Fruit fly (Drosophila melanogaster) whole organism, pupa: Measurements from ENCODE around the gene Osi9.

Source experiments
- CG10348 ChIP-seq: fragments of 200-800 bp; sonication (Bioruptor generic); IDR thresholded peaks from 2 replicates; pipeline ENCODE4 v1.3.6; 2022; ENCODE audit warnings: missing biosample characterization, missing genetic modification characterization
- CG12605 ChIP-seq: fragments of 200-800 bp; sonication (Bioruptor generic); IDR thresholded peaks from 2 replicates; pipeline ENCODE4 v1.3.6; 2022; ENCODE audit warnings: missing biosample characterization, missing genetic modification characterization
- CG13204 ChIP-seq: fragments of 200-800 bp; sonication (Bioruptor generic); optimal IDR thresholded peaks from 2 replicates; lab custom pipeline; 2018; ENCODE audit warnings: missing biosample characterization, mild to moderate bottlenecking, missing genetic modification characterization, moderate library complexity
- CG14655 ChIP-seq: fragments of 200-800 bp; sonication (Bioruptor generic); optimal IDR thresholded peaks from 3 replicates; lab custom pipeline; 2017; ENCODE audit warnings: mild to moderate bottlenecking, missing biosample characterization, missing genetic modification reagents, missing genetic modification characterization
- CG15710 ChIP-seq: fragments of 200-800 bp; sonication (Bioruptor generic); optimal IDR thresholded peaks from 2 replicates; lab custom pipeline; 2018; ENCODE audit warnings: missing biosample characterization, mild to moderate bottlenecking, missing genetic modification characterization, moderate library complexity
- CG17806 ChIP-seq: fragments of 200-800 bp; sonication (Bioruptor generic); optimal IDR thresholded peaks from 2 replicates; lab custom pipeline; 2018; ENCODE audit warnings: missing biosample characterization, mild to moderate bottlenecking, missing genetic modification characterization, moderate library complexity
- CG32121 ChIP-seq: fragments of 200-800 bp; sonication (Bioruptor generic); IDR thresholded peaks from 2 replicates; pipeline ENCODE4 v1.3.6; 2022; ENCODE audit warnings: missing biosample characterization, missing genetic modification characterization
- CG34367 ChIP-seq: fragments of 200-800 bp; sonication (Bioruptor generic); optimal IDR thresholded peaks from 2 replicates; lab custom pipeline; 2018; ENCODE audit warnings: missing biosample characterization, mild to moderate bottlenecking, missing genetic modification characterization
- CG4496 ChIP-seq: fragments of 200-800 bp; sonication (Bioruptor generic); IDR thresholded peaks from 3 replicates; pipeline ENCODE4 v1.3.6; 2022; ENCODE audit warnings: missing biosample characterization, missing genetic modification characterization
- CG8159 ChIP-seq: fragments of 200-800 bp; sonication (Bioruptor generic); optimal IDR thresholded peaks from 3 replicates; lab custom pipeline; 2018; ENCODE audit warnings: missing biosample characterization, mild to moderate bottlenecking, missing genetic modification characterization, moderate library complexity
- CG8301 ChIP-seq: fragments of 200-800 bp; sonication (Bioruptor generic); optimal IDR thresholded peaks from 2 replicates; lab custom pipeline; 2018; ENCODE audit warnings: missing biosample characterization, mild to moderate bottlenecking, missing genetic modification characterization
- CG9948 ChIP-seq: fragments of 200-800 bp; sonication (Bioruptor generic); optimal IDR thresholded peaks from 2 replicates; lab custom pipeline; 2018; ENCODE audit warnings: missing biosample characterization, mild to moderate bottlenecking, missing genetic modification characterization, moderate library complexity
- D1 ChIP-seq: fragments of 200-800 bp; sonication (Bioruptor generic); optimal IDR thresholded peaks from 2 replicates; lab custom pipeline; 2018; ENCODE audit warnings: missing biosample characterization, mild to moderate bottlenecking, missing genetic modification characterization, moderate library complexity
- EcR ChIP-seq: fragments of 200-800 bp; sonication (Bioruptor generic); optimal IDR thresholded peaks from 3 replicates; lab custom pipeline; 2019; ENCODE audit warnings: missing biosample characterization, missing genetic modification characterization, mild to moderate bottlenecking, moderate library complexity, missing genetic modification reagents
- Ets98B ChIP-seq: fragments of 200-800 bp; sonication (Bioruptor generic); IDR thresholded peaks from 2 replicates; pipeline ENCODE4 v1.3.6; 2022; ENCODE audit warnings: missing biosample characterization, missing genetic modification characterization
- Pif1A ChIP-seq: fragments of 200-800 bp; sonication (Bioruptor generic); optimal IDR thresholded peaks from 3 replicates; lab custom pipeline; 2016; ENCODE audit warnings: missing biosample characterization, missing genetic modification characterization
- Pif1B ChIP-seq: fragments of 200-800 bp; sonication (Bioruptor generic); optimal IDR thresholded peaks from 3 replicates; lab custom pipeline; 2016; ENCODE audit warnings: missing biosample characterization, missing genetic modification characterization
- Snoo ChIP-seq: fragments of 200-800 bp; sonication (Bioruptor generic); optimal IDR thresholded peaks from 3 replicates; lab custom pipeline; 2017; ENCODE audit warnings: missing biosample characterization, mild to moderate bottlenecking, missing genetic modification characterization, inconsistent platforms
- fd96Ca ChIP-seq: fragments of 200-800 bp; sonication (Bioruptor generic); IDR thresholded peaks from 3 replicates; pipeline ENCODE4 v1.3.6; 2022; ENCODE audit warnings: missing biosample characterization, missing genetic modification characterization
- gl ChIP-seq: fragments of 200-800 bp; sonication (Bioruptor generic); optimal IDR thresholded peaks from 2 replicates; lab custom pipeline; 2018; ENCODE audit warnings: missing biosample characterization, mild to moderate bottlenecking, missing genetic modification characterization
- rn ChIP-seq: fragments of 200-800 bp; sonication (Bioruptor generic); IDR thresholded peaks from 2 replicates; pipeline ENCODE4 v1.3.6; 2022; ENCODE audit warnings: missing biosample characterization, missing genetic modification characterization

Gene Osi9

DNA sequence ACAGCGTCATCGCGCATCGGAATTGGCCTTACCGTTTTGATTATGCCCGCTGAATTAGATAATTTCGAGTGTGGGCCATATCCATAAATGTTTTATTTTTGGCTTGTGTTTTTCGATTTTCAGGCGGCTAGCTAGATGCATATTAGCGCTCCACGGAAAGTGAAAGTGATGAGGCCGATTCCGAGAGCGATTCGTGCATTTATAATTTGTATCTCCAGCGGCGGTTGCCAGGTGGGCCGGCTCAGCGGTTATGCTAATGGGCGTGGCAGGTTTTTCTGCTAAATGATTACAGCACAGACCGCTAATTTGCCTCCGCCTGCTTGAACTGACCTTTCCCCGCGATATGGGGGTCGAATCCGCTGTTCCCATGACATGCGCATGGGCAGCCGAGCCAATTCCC, 15.0 kb upstream of the Osi9 start:
- TF ChIP-seq CG34367 = no peak
- no peak for TF ChIP-seq CG9948 (tag; lab: Kevin White, UChicago)
- TF ChIP-seq CG12605 (GFP tag; lab: Robert Waterston, UW) = no peak
- TF ChIP-seq Pif1B (GFP tag; lab: Kevin White, UChicago) = no peak
- no peak for TF ChIP-seq EcR (GFP tag; lab: Kevin White, UChicago)
- TF ChIP-seq D1 = no peak
- no peak for TF ChIP-seq CG14655 (GFP tag; lab: Kevin White, UChicago)
- TF ChIP-seq CG10348 = no peak
- TF ChIP-seq rn (GFP tag; lab: Robert Waterston, UW) = no peak
- no peak for TF ChIP-seq fd96Ca (GFP tag; lab: Robert Waterston, UW)
- no peak for TF ChIP-seq gl (tag; lab: Kevin White, UChicago)
- no peak for TF ChIP-seq CG4496 (GFP tag; lab: Robert Waterston, UW)
- no peak for TF ChIP-seq Pif1A (GFP tag; lab: Kevin White, UChicago)

DNA sequence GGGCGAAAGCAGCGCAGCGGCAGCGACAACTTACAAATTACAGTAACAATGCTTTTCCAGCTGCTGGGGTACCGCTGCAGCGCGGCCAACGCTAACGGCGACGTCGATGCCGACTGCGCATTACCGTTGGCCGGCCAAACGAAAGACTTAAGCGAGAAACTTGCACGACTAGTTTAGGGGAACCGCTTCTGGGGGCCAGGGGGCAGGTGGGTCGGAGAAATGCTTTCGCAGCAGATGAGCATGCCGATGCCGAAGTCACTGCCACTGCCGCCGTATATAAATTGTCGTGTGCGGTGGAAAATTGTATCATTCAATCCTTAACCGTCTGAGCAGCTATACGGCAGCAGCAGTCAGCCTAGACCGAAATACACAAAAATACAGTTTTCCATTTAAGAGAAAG, 11.3 kb upstream of the Osi9 start, which contains the start of gene Osi7:
Gene Osi7, plus strand, starts transcription at position 301 of the 400 bp plus-strand sequence.
- TF ChIP-seq EcR (GFP tag; lab: Kevin White, UChicago) = no peak
- peak; percentile 35 for TF ChIP-seq CG13204 (GFP tag; lab: Kevin White, UChicago)

DNA sequence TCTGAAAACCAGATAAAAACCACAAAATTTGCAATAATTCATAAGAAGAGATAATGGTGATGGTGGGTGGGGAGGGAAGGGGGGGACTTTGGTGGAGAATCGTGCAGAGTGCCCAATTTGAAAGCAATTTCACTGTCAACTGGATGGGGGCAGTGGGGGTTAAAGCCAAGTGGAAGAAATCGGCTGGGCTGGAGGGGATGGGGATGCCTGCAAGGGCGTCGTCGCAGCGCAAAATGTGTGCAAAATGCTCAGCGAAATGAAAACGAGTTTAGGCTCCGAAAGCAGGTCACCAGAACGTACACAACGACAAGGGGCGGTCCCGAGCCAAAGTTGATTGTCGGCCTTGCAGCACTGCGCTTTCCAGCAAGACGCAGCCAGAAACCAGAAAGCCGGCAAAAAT, 7.2 kb upstream of the Osi9 start:
- peak; percentile 14 for TF ChIP-seq CG13204 (GFP tag; lab: Kevin White, UChicago)
- peak; percentile 32 for TF ChIP-seq Snoo
- TF ChIP-seq D1 = no peak
- TF ChIP-seq, all 21 proteins: peak for 2

DNA sequence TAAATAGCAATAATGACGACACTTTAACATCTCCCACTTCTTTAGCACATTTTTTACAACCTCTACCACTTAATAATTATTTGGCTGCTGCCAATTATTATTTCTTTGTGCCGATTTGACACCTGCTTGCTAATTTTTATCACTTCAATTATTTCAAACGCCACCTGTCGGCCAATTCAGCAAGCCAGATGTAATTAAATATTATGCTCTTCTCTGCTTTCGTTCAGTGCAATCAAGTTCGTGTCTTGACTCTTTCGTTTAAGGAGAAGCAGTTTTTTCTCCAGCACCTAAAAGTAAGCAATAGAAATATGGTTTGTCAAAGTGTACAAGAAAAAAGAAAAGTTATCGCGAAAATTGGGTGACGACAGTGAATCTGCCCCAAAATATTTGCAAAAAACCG, 5.6 kb upstream of the Osi9 start:
- TF ChIP-seq CG14655 (GFP tag; lab: Kevin White, UChicago) = no peak
- no peak for TF ChIP-seq fd96Ca (GFP tag; lab: Robert Waterston, UW)
- 0 out of 3 replicates have a peak, but pooled peaks have one; percentile 13 for TF ChIP-seq CG4496 (GFP tag; lab: Robert Waterston, UW)

DNA sequence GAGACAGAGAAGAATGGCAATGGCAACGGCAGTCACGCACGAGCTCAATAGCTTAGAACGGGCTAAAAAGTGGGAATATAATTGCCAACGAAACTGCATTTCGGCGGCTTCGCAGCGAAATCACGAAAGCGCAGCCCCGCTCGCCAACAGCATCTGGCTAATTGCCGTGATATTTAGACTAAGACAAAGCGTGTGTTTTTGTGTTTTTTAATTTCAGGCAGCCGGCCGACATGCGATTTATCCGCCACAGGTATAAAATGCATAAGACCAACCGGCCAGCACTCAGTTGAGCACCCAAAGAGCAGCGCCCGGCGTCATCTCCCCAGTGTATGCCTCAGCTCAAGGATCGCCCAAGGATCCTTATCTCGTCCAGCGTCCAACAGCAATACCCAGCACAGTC, 5.1 kb upstream of the Osi9 start, which contains the start of gene Osi8:
Gene Osi8, plus strand, starts transcription at position 301 of the 400 bp plus-strand sequence.
- no peak for TF ChIP-seq CG12605 (GFP tag; lab: Robert Waterston, UW)
- no peak for TF ChIP-seq CG14655 (GFP tag; lab: Kevin White, UChicago)
- TF ChIP-seq Snoo = no peak
- TF ChIP-seq CG15710 = no peak
- TF ChIP-seq CG9948 (tag; lab: Kevin White, UChicago) = no peak
- no peak for TF ChIP-seq fd96Ca (GFP tag; lab: Robert Waterston, UW)
- no peak for TF ChIP-seq CG32121 (GFP tag; lab: Robert Waterston, UW)
- TF ChIP-seq Pif1B (GFP tag; lab: Kevin White, UChicago) = no peak
- no peak for TF ChIP-seq CG4496 (GFP tag; lab: Robert Waterston, UW)
- TF ChIP-seq CG8301 = no peak

DNA sequence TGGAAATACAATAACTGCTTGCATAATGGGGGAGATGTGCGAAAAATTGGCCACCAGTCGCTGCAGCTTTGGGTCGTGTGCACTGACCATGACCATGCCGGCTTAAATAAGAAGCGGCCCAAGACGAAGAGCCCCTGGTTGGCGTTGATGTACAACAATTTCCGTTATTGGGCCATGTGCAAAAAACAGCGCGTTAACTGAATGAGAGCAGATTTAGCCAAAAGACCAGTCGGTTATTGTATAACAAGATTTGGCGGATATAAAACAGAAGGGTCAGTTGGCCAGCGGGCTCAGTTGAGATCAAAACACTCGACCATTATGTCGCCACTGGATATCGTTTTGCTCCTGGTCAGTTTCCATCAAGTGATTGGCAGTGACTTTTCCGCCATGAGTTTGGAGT, 3.6 kb downstream of the Osi9 start, which contains the start of gene Osi10a:
Gene Osi10a, plus strand, starts transcription at position 301 of the 400 bp plus-strand sequence.
- TF ChIP-seq CG14655 (GFP tag; lab: Kevin White, UChicago) (no peak), CG13204 (GFP tag; lab: Kevin White, UChicago) (no peak), Ets98B (no peak), fd96Ca (GFP tag; lab: Robert Waterston, UW) (no peak), CG10348 (no peak), gl (tag; lab: Kevin White, UChicago) (no peak), rn (GFP tag; lab: Robert Waterston, UW) (no peak), CG9948 (tag; lab: Kevin White, UChicago) (no peak), CG4496 (GFP tag; lab: Robert Waterston, UW) (no peak), CG15710 (no peak)

- TF ChIP-seq Snoo (no peak), fd96Ca (GFP tag; lab: Robert Waterston, UW) (no peak), CG8159 (tag; lab: Kevin White, UChicago) (no peak), Ets98B (no peak), CG17806 (tag; lab: Kevin White, UChicago) (no peak), CG32121 (GFP tag; lab: Robert Waterston, UW) (no peak), Pif1B (GFP tag; lab: Kevin White, UChicago) (no peak), EcR (GFP tag; lab: Kevin White, UChicago) (no peak), CG4496 (GFP tag; lab: Robert Waterston, UW) (no peak), CG12605 (GFP tag; lab: Robert Waterston, UW) (no peak), CG9948 (tag; lab: Kevin White, UChicago) (no peak), CG8301 (no peak), gl (tag; lab: Kevin White, UChicago) (no peak), CG13204 (GFP tag; lab: Kevin White, UChicago) (no peak), CG15710 (no peak), CG14655 (GFP tag; lab: Kevin White, UChicago) (no peak), CG34367 (no peak), Pif1A (GFP tag; lab: Kevin White, UChicago) (no peak)
Measured at dm6 chr3R:6265890-6266289, 5.9 kb downstream of the Osi9 start, which contains the start of gene Osi10b. TSS of gene Osi10b (plus strand) at chr3R:6266190.
